Worm (Caenorhabditis elegans): ENCODE data around the gene gpa-11.

The gpa-11 gene

ce11 chrII:4294189-4294588 is 47.2 kb downstream of the gpa-11 start:
- TF ChIP-seq cog-1 (tag; optimal IDR thresholded peaks at IDR 0.05) (no peak), ztf-29 (GFP tag; IDR thresholded peaks at IDR 0.05) (no peak), flt-1 (GFP tag; IDR thresholded peaks at IDR 0.05) (no peak), ztf-23 (GFP tag; IDR thresholded peaks at IDR 0.05) (no peak), med-1 (GFP tag; optimal IDR thresholded peaks at IDR 0.05; ENCODE audit: insufficient read depth) (no peak), ref-1 (GFP tag; conservative IDR thresholded peaks at IDR 0.05) (no peak), T22C8.4 (GFP tag; IDR thresholded peaks at IDR 0.05) (no peak), tab-1 (GFP tag; IDR thresholded peaks at IDR 0.05) (no peak)

ce11 chrII:4294801-4295200 is 47.8 kb downstream of the gpa-11 start, which contains the start of gene rml-4:
TSS of gene rml-4 (plus strand) at chrII:4295101.
- TF ChIP-seq tab-1 (GFP tag; IDR thresholded peaks at IDR 0.05): no peak
- TF ChIP-seq med-1 (GFP tag; optimal IDR thresholded peaks at IDR 0.05; ENCODE audit: insufficient read depth): no peak
- TF ChIP-seq flt-1 (GFP tag; IDR thresholded peaks at IDR 0.05): no peak
- TF ChIP-seq ztf-29 (GFP tag; IDR thresholded peaks at IDR 0.05): no peak
- TF ChIP-seq klf-2 (GFP tag; conservative IDR thresholded peaks at IDR 0.05): no peak
- no peak for TF ChIP-seq cog-1 (tag; optimal IDR thresholded peaks at IDR 0.05)
- TF ChIP-seq ref-1 (GFP tag; conservative IDR thresholded peaks at IDR 0.05): no peak
- TF ChIP-seq ztf-23 (GFP tag; IDR thresholded peaks at IDR 0.05): no peak
- no peak for TF ChIP-seq T22C8.4 (GFP tag; IDR thresholded peaks at IDR 0.05)

ce11 chrII:4297259-4297658 is 50.3 kb downstream of the gpa-11 start:
- no peak for TF ChIP-seq flt-1 (GFP tag; IDR thresholded peaks at IDR 0.05)
- TF ChIP-seq cog-1 (tag; optimal IDR thresholded peaks at IDR 0.05): no peak
- no peak for TF ChIP-seq ref-1 (GFP tag; conservative IDR thresholded peaks at IDR 0.05)
- no peak for TF ChIP-seq ztf-29 (GFP tag; IDR thresholded peaks at IDR 0.05)
- no peak for TF ChIP-seq med-1 (GFP tag; optimal IDR thresholded peaks at IDR 0.05; ENCODE audit: insufficient read depth)
- TF ChIP-seq tab-1 (GFP tag; IDR thresholded peaks at IDR 0.05): no peak
- no peak for TF ChIP-seq ztf-23 (GFP tag; IDR thresholded peaks at IDR 0.05)
- TF ChIP-seq klf-2 (GFP tag; conservative IDR thresholded peaks at IDR 0.05): no peak
- no peak for TF ChIP-seq T22C8.4 (GFP tag; IDR thresholded peaks at IDR 0.05)

- TF ChIP-seq T22C8.4 (GFP tag; IDR thresholded peaks at IDR 0.05) (0 out of 2 replicates have a peak, but pooled peaks have one; percentile 48), klf-2 (GFP tag; conservative IDR thresholded peaks at IDR 0.05) (no peak), ztf-23 (GFP tag; IDR thresholded peaks at IDR 0.05) (peak; percentile 77), flt-1 (GFP tag; IDR thresholded peaks at IDR 0.05) (peak; percentile 83), cog-1 (tag; optimal IDR thresholded peaks at IDR 0.05) (peak; percentile 25)
These were observed 52.3 kb downstream of the gpa-11 start, which contains the start of gene sco-1 for ce11 chrII:4299227-4299703. TSS of gene sco-1 (plus strand) at chrII:4299653.

ce11 chrII:4301307-4301706 is 54.3 kb downstream of the gpa-11 start, which contains the start of gene gtf-2F1:
TSS of gene gtf-2F1 (plus strand) at chrII:4301607.
- TF ChIP-seq flt-1 (GFP tag; IDR thresholded peaks at IDR 0.05) (no peak), ztf-23 (GFP tag; IDR thresholded peaks at IDR 0.05) (no peak), cog-1 (tag; optimal IDR thresholded peaks at IDR 0.05) (no peak), T22C8.4 (GFP tag; IDR thresholded peaks at IDR 0.05) (no peak), med-1 (GFP tag; optimal IDR thresholded peaks at IDR 0.05; ENCODE audit: insufficient read depth) (no peak), ztf-29 (GFP tag; IDR thresholded peaks at IDR 0.05) (no peak)

Data from whole organism, midembryonic.